Fruit fly (Drosophila melanogaster) whole organism, wandering third instar larva: ENCODE measurements around the gene CG5026.

Source experiments
- Abd-B ChIP-seq: fragments of >200 bp; optimal IDR thresholded peaks from 2 replicates; lab custom pipeline; 2017; ENCODE audit warnings: missing biosample characterization, missing genetic modification characterization
- Hnf4 ChIP-seq: fragments of 200-800 bp; sonication (Bioruptor generic); optimal IDR thresholded peaks from 2 replicates; lab custom pipeline; 2016; ENCODE audit warnings: missing biosample characterization, mild to moderate bottlenecking, missing genetic modification characterization
- Hr78 ChIP-seq: fragments of >200 bp; optimal IDR thresholded peaks from 2 replicates; lab custom pipeline; 2017; ENCODE audit warnings: missing biosample characterization, missing genetic modification characterization
- Hr83 ChIP-seq: fragments of 200-300 bp; sonication (Bioruptor generic); optimal IDR thresholded peaks from 2 replicates; lab custom pipeline; 2016; ENCODE audit warnings: missing biosample characterization, mild to moderate bottlenecking, missing genetic modification characterization, moderate library complexity; ENCODE audit not compliant: poor library complexity, severe bottlenecking
- Myc ChIP-seq: fragments of >200 bp; optimal IDR thresholded peaks from 2 replicates; lab custom pipeline; 2017
- Rel ChIP-seq, 2 experiments: fragments of 200-800 bp; sonication (Bioruptor generic) in 1 of 2; optimal IDR thresholded peaks; 2 replicates in 1 of 2; 3 replicates in 1 of 2; lab custom pipeline; 2016 to 2019; ENCODE audit warnings: mild to moderate bottlenecking in 2 of 2, missing biosample characterization in 2 of 2, missing genetic modification characterization in 2 of 2, moderate library complexity in 1 of 2
- br ChIP-seq: fragments of 200-800 bp; sonication (Bioruptor generic); optimal IDR thresholded peaks from 2 replicates; lab custom pipeline; 2016; ENCODE audit warnings: missing biosample characterization, missing genetic modification characterization
- foxo ChIP-seq, 2 experiments: fragments of 200-800 bp; sonication (Bioruptor generic); optimal IDR thresholded peaks; 2 replicates in 1 of 2; 3 replicates in 1 of 2; lab custom pipeline; 2016 to 2017; ENCODE audit warnings: missing biosample characterization in 2 of 2, missing genetic modification characterization in 2 of 2
- h ChIP-seq: fragments of 200-800 bp; sonication (Bioruptor generic); optimal IDR thresholded peaks from 3 replicates; lab custom pipeline; 2016; ENCODE audit warnings: missing biosample characterization, mild to moderate bottlenecking, missing genetic modification characterization
- jim ChIP-seq: fragments of 175-275, 200-325 bp; sonication (Bioruptor generic); optimal IDR thresholded peaks from 2 replicates; lab custom pipeline; 2016; ENCODE audit warnings: missing biosample characterization, mild to moderate bottlenecking, missing genetic modification characterization
- pan ChIP-seq: fragments of >200 bp; optimal IDR thresholded peaks from 2 replicates; lab custom pipeline; 2017
- psq ChIP-seq: fragments of 200-800 bp; sonication (Bioruptor generic); optimal IDR thresholded peaks from 3 replicates; lab custom pipeline; 2017; ENCODE audit warnings: missing biosample characterization, mild to moderate bottlenecking, missing genetic modification characterization, moderate library complexity

dm6 chr3L:8978678-8979413 is 10.5 kb downstream of the CG5026 start:
- no peak for TF ChIP-seq jim (GFP tag; lab: Kevin White, UChicago)
- peak; percentile 44 for TF ChIP-seq h (GFP tag; lab: Kevin White, UChicago)
- TF ChIP-seq Hnf4 (GFP tag; lab: Kevin White, UChicago), result no peak
- no peak for TF ChIP-seq Rel (GFP tag; optimal IDR thresholded peaks at IDR 0.05; lab: Kevin White, UChicago)
- no peak for TF ChIP-seq Rel (tag; optimal IDR thresholded peaks at IDR 0.05; lab: Kevin White, UChicago)
- no peak for TF ChIP-seq Hr78 (GFP tag; lab: Kevin White, UChicago)
- TF ChIP-seq Myc (lab: Kevin White, UChicago), result no peak
- TF ChIP-seq psq (GFP tag; lab: Kevin White, UChicago), result peak; percentile 68
- no peak for TF ChIP-seq br (GFP tag; lab: Kevin White, UChicago)
- TF ChIP-seq pan (lab: Kevin White, UChicago), result no peak
- TF ChIP-seq foxo (GFP tag; optimal IDR thresholded peaks at IDR 0.05; lab: Kevin White, UChicago), result peak in 1 of 2 experiments; percentile 42
- no peak for TF ChIP-seq Hr83 (GFP tag; lab: Kevin White, UChicago)
- no peak for TF ChIP-seq Abd-B
